Fruit fly (Drosophila melanogaster): ENCODE data around the gene Nprl2.

Gene Nprl2

DNA sequence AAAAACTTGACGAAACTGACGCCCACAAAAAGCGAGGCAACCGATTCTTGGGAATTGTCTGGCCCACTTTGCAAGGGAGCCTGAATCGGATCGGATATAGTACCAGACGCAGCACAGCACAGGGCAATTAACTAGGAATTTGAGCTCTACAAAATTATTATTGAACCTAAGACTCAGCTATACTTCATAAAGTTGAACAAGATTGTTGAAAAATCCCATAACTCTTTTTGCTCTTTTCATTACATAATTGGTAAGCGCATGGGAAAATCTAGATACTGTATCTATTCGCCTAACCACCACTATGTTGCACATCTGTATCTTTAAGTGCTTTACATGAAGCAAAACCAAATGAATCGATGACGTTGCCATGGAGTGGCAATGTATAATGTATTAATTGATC, 51.1 kb downstream of the Nprl2 start (continued):
- TF ChIP-seq CG14965 (GFP tag; optimal IDR thresholded peaks at IDR 0.05; ENCODE audit: borderline replicate concordance) (peak; percentile 53), da (GFP tag; optimal IDR thresholded peaks at IDR 0.05) (peak; percentile 38), CG5953 (GFP tag; IDR thresholded peaks at IDR 0.05) (peak; percentile 77), CG9609 (GFP tag; optimal IDR thresholded peaks at IDR 0.05) (peak; percentile 48), cato (GFP tag; optimal IDR thresholded peaks at IDR 0.05; ENCODE audit: borderline replicate concordance) (peak; percentile 59), Sry-δ (GFP tag; optimal IDR thresholded peaks at IDR 0.05) (peak; percentile 40), CG33213 (GFP tag; optimal IDR thresholded peaks at IDR 0.05) (peak; percentile 62), E2f2 (GFP tag; IDR thresholded peaks at IDR 0.05) (peak; percentile 43; the same call in 1 of the 2 replicates), vvl (GFP tag; IDR thresholded peaks at IDR 0.05) (peak; percentile 87), CG10959 (GFP tag; IDR thresholded peaks at IDR 0.05) (peak; percentile 59; the same call in 1 of the 2 replicates), CG10274 (GFP tag; optimal IDR thresholded peaks at IDR 0.05) (peak; percentile 4), CG43689 (GFP tag; IDR thresholded peaks at IDR 0.05) (peak; percentile 47; the same call in 1 of the 2 replicates), grn (GFP tag; optimal IDR thresholded peaks at IDR 0.05) (no peak), sqz (GFP tag; optimal IDR thresholded peaks at IDR 0.05) (peak; percentile 10), sna (GFP tag; IDR thresholded peaks at IDR 0.05; ENCODE audit: partially characterized antibody) (no peak), CG15696 (tag; optimal IDR thresholded peaks at IDR 0.05) (no peak), CG3726 (GFP tag; IDR thresholded peaks at IDR 0.05) (no peak), chif (GFP tag; optimal IDR thresholded peaks at IDR 0.05) (peak; percentile 72 to 82), pita (GFP tag; optimal IDR thresholded peaks at IDR 0.05) (no peak), CG32767 (GFP tag; IDR thresholded peaks at IDR 0.05) (0 out of 2 replicates have a peak, but pooled peaks have one; percentile 41), nmo (GFP tag; optimal IDR thresholded peaks at IDR 0.05) (peak; percentile 91), z (GFP tag; IDR thresholded peaks at IDR 0.05) (no peak), phol (tag; optimal IDR thresholded peaks at IDR 0.05) (peak; percentile 79), CG31441 (GFP tag; IDR thresholded peaks at IDR 0.05) (peak; percentile 87), sima (GFP tag; optimal IDR thresholded peaks at IDR 0.05) (no peak), croc (GFP tag; conservative IDR thresholded peaks at IDR 0.05) (peak; percentile 69; the same call in 2 of the 3 replicates), CG13296 (GFP tag; optimal IDR thresholded peaks at IDR 0.05) (peak; percentile 36), sc (optimal IDR thresholded peaks at IDR 0.05) (no peak), sc (GFP tag; optimal IDR thresholded peaks at IDR 0.05) (peak; percentile 68), nerfin-2 (GFP tag; IDR thresholded peaks at IDR 0.05; ENCODE audit: partially characterized antibody) (no peak), bab2 (GFP tag; optimal IDR thresholded peaks at IDR 0.05) (peak; percentile 62), pho (GFP tag; optimal IDR thresholded peaks at IDR 0.05) (no peak), Tbp (GFP tag; optimal IDR thresholded peaks at IDR 0.05) (no peak), CoRest (tag; optimal IDR thresholded peaks at IDR 0.05) (peak; percentile 75), Doc2 (GFP tag; IDR thresholded peaks at IDR 0.05) (no peak), CG2678 (tag; optimal IDR thresholded peaks at IDR 0.05) (peak; percentile 85), CG9437 (GFP tag; optimal IDR thresholded peaks at IDR 0.05) (peak; percentile 65), CG10431 (GFP tag; optimal IDR thresholded peaks at IDR 0.05) (no peak), mld (GFP tag; IDR thresholded peaks at IDR 0.05; ENCODE audit: partially characterized antibody) (no peak), CG17802 (tag; optimal IDR thresholded peaks at IDR 0.05) (peak; percentile 39), peb (GFP tag; IDR thresholded peaks at IDR 0.05) (peak; percentile 54), CG12299 (tag; optimal IDR thresholded peaks at IDR 0.05) (peak; percentile 36), en (GFP tag; optimal IDR thresholded peaks at IDR 0.05) (peak; percentile 58), CG17612 (GFP tag; IDR thresholded peaks at IDR 0.05) (0 out of 2 replicates have a peak, but pooled peaks have one; percentile 35), Rx (GFP tag; IDR thresholded peaks at IDR 0.05) (peak; percentile 60), CG16813 (GFP tag; IDR thresholded peaks at IDR 0.05; ENCODE audit: partially characterized antibody) (no peak), CG3995 (GFP tag; optimal IDR thresholded peaks at IDR 0.05) (no peak), Pdp1 (GFP tag; optimal IDR thresholded peaks at IDR 0.05) (peak; percentile 63 to 89), CG16815 (GFP tag; optimal IDR thresholded peaks at IDR 0.05) (peak; percentile 24), odd (GFP tag; optimal IDR thresholded peaks at IDR 0.05) (peak; percentile 69), seq (GFP tag; IDR thresholded peaks at IDR 0.05) (no peak)
